In the genomic region with DNA sequence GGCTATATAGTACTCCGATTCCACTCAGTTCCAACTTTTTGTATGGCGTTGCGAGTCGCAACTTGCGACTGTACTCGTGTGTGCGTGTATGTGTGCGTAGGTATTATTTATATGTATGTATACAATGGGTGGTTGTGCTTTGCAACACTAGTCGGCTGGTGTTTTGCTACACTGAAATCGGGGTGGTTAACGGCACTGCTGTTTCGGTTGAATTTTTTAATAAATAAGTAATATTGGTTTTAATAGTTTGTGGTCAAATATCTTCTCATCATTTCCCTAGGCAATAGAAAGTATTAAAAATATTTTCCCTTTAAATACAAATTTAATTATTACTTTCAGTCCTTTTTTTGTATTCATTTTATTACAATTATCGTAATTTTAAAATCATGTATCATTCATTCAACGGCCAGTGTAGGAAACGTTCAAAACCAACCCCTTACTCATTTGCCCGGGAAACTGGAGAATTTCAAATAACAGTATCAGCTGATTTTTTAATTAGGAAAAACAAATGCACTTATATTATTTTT, we compare ENCODE assay signal across 1 fruit fly cellular context.
TF ChIP-seq lines count a peak whose summit lies in the region.

Gene CG7379 (minus strand): TSS at position 94 of the 527 bp plus-strand sequence.

TF ChIP-seq in whole organism, embryonic, 481 proteins besides CTCF, POLR2A, EP300 and RAD21 (continued from another document and continues in another):
- peak; percentile 83 for TF ChIP-seq gro (GFP tag; optimal IDR thresholded peaks at IDR 0.05; lab: Kevin White, UChicago)
- TF ChIP-seq fd3F (GFP tag; optimal IDR thresholded peaks at IDR 0.05; lab: Kevin White, UChicago): peak; percentile 67
- no peak for TF ChIP-seq nau (GFP tag; optimal IDR thresholded peaks at IDR 0.05; lab: Kevin White, UChicago)
- peak; percentile 22 for TF ChIP-seq gfzf (GFP tag; optimal IDR thresholded peaks at IDR 0.05; lab: Kevin White, UChicago)
- TF ChIP-seq CG10366 (GFP tag; IDR thresholded peaks at IDR 0.05; lab: Robert Waterston, UW): peak; percentile 73
- no peak for TF ChIP-seq CG12769 (tag; optimal IDR thresholded peaks at IDR 0.05; lab: Kevin White, UChicago)
- TF ChIP-seq dati (GFP tag; IDR thresholded peaks at IDR 0.05; lab: Robert Waterston, UW): no peak
- TF ChIP-seq lola (GFP tag; optimal IDR thresholded peaks at IDR 0.05; lab: Kevin White, UChicago): peak in 1 of 3 experiments; percentile 54
- TF ChIP-seq sens-2 (GFP tag; IDR thresholded peaks at IDR 0.05; lab: Robert Waterston, UW): no peak
- peak; percentile 94 for TF ChIP-seq zfh2 (GFP tag; optimal IDR thresholded peaks at IDR 0.05; lab: Kevin White, UChicago)
- TF ChIP-seq ab (GFP tag; optimal IDR thresholded peaks at IDR 0.05; lab: Kevin White, UChicago): peak; percentile 24
- no peak for TF ChIP-seq eve (GFP tag; optimal IDR thresholded peaks at IDR 0.05; lab: Kevin White, UChicago)
- TF ChIP-seq CG7372 (GFP tag; IDR thresholded peaks at IDR 0.05; lab: Robert Waterston, UW): peak; percentile 64; the same call in 1 of the 2 replicates
- peak; percentile 55 for TF ChIP-seq unpg (GFP tag; optimal IDR thresholded peaks at IDR 0.05; lab: Kevin White, UChicago)
- TF ChIP-seq CG15011 (GFP tag; optimal IDR thresholded peaks at IDR 0.05; lab: Kevin White, UChicago): peak; percentile 57
- peak; percentile 63 for TF ChIP-seq psq (GFP tag; optimal IDR thresholded peaks at IDR 0.05; lab: Kevin White, UChicago)
- TF ChIP-seq CG4282 (GFP tag; optimal IDR thresholded peaks at IDR 0.05; lab: Kevin White, UChicago): peak; percentile 70
- peak; percentile 62 for TF ChIP-seq CG3163 (GFP tag; optimal IDR thresholded peaks at IDR 0.05; lab: Kevin White, UChicago)
- peak; percentile 84 for TF ChIP-seq CG9817 (tag; optimal IDR thresholded peaks at IDR 0.05; lab: Kevin White, UChicago)
- TF ChIP-seq CG10654 (GFP tag; optimal IDR thresholded peaks at IDR 0.05; lab: Kevin White, UChicago): peak; percentile 82
- peak; percentile 83 for TF ChIP-seq Mad (GFP tag; optimal IDR thresholded peaks at IDR 0.05; lab: Kevin White, UChicago)
- TF ChIP-seq wdn (GFP tag; IDR thresholded peaks at IDR 0.05; lab: Robert Waterston, UW): peak; percentile 28; the same call in 1 of the 2 replicates
- peak; percentile 91 for TF ChIP-seq fu2 (GFP tag; optimal IDR thresholded peaks at IDR 0.05; lab: Kevin White, UChicago)
- TF ChIP-seq CG13123 (GFP tag; optimal IDR thresholded peaks at IDR 0.05; lab: Kevin White, UChicago): peak; percentile 51
- TF ChIP-seq klu (GFP tag; IDR thresholded peaks at IDR 0.05; lab: Robert Waterston, UW): peak; percentile 77
- TF ChIP-seq CG11504 (tag; optimal IDR thresholded peaks at IDR 0.05; lab: Kevin White, UChicago): peak; percentile 75
- no peak for TF ChIP-seq sd (tag; optimal IDR thresholded peaks at IDR 0.05; lab: Kevin White, UChicago)
- no peak for TF ChIP-seq salm (tag; optimal IDR thresholded peaks at IDR 0.05; lab: Kevin White, UChicago)
- TF ChIP-seq Fer1 (GFP tag; optimal IDR thresholded peaks at IDR 0.05; lab: Kevin White, UChicago): peak; percentile 80
- TF ChIP-seq HHEX (GFP tag; optimal IDR thresholded peaks at IDR 0.05; lab: Kevin White, UChicago): peak; percentile 85
- peak; percentile 6 for TF ChIP-seq CG15479 (GFP tag; optimal IDR thresholded peaks at IDR 0.05; lab: Kevin White, UChicago)
- TF ChIP-seq CG9797 (GFP tag; optimal IDR thresholded peaks at IDR 0.05; lab: Kevin White, UChicago): peak; percentile 49
- peak; percentile 95 for TF ChIP-seq CG12659 (GFP tag; optimal IDR thresholded peaks at IDR 0.05; lab: Kevin White, UChicago)
- peak; percentile 88 for TF ChIP-seq zfh1 (GFP tag; IDR thresholded peaks at IDR 0.05; lab: Robert Waterston, UW)
- peak; percentile 83 for TF ChIP-seq Dad (GFP tag; optimal IDR thresholded peaks at IDR 0.05; lab: Kevin White, UChicago)
- no peak for TF ChIP-seq nerfin-2 (GFP tag; IDR thresholded peaks at IDR 0.05; lab: Robert Waterston, UW; ENCODE audit: partially characterized antibody)
- TF ChIP-seq gce (GFP tag; IDR thresholded peaks at IDR 0.05; lab: Robert Waterston, UW): no peak
- no peak for TF ChIP-seq prd (optimal IDR thresholded peaks at IDR 0.05; lab: Kevin White, UChicago)
- peak; percentile 74 for TF ChIP-seq prd (GFP tag; IDR thresholded peaks at IDR 0.05; lab: Robert Waterston, UW)
- TF ChIP-seq CG2875 (GFP tag; optimal IDR thresholded peaks at IDR 0.05; lab: Kevin White, UChicago): peak; percentile 51
- peak; percentile 50 for TF ChIP-seq CG12299 (tag; optimal IDR thresholded peaks at IDR 0.05; lab: Kevin White, UChicago)
- TF ChIP-seq gcm2 (GFP tag; optimal IDR thresholded peaks at IDR 0.05; lab: Kevin White, UChicago): peak; percentile 44
- no peak for TF ChIP-seq pita (GFP tag; optimal IDR thresholded peaks at IDR 0.05; lab: Kevin White, UChicago)
- peak; percentile 84 for TF ChIP-seq CG18476 (GFP tag; optimal IDR thresholded peaks at IDR 0.05; lab: Kevin White, UChicago)
- TF ChIP-seq CG3726 (GFP tag; IDR thresholded peaks at IDR 0.05; lab: Robert Waterston, UW): no peak
- TF ChIP-seq CG7987 (GFP tag; optimal IDR thresholded peaks at IDR 0.05; lab: Kevin White, UChicago): peak; percentile 84
- no peak for TF ChIP-seq Stat92E (GFP tag; optimal IDR thresholded peaks at IDR 0.05; lab: Kevin White, UChicago)
- TF ChIP-seq CG1603 (tag; optimal IDR thresholded peaks at IDR 0.05; lab: Kevin White, UChicago): peak; percentile 51
- TF ChIP-seq Hmx (GFP tag; optimal IDR thresholded peaks at IDR 0.05; lab: Kevin White, UChicago): peak; percentile 47
- peak; percentile 60 for TF ChIP-seq Ssrp (tag; optimal IDR thresholded peaks at IDR 0.05; lab: Kevin White, UChicago)
- peak; percentile 94 for TF ChIP-seq ken (GFP tag; IDR thresholded peaks at IDR 0.05; lab: Robert Waterston, UW)
- TF ChIP-seq CG14050 (GFP tag; IDR thresholded peaks at IDR 0.05; lab: Robert Waterston, UW): peak; percentile 36; the same call in 1 of the 3 replicates
- TF ChIP-seq CG4328 (GFP tag; optimal IDR thresholded peaks at IDR 0.05; lab: Kevin White, UChicago): peak; percentile 74
- no peak for TF ChIP-seq Lpt (GFP tag; optimal IDR thresholded peaks at IDR 0.05; lab: Kevin White, UChicago)
- no peak for TF ChIP-seq cad (GFP tag; optimal IDR thresholded peaks at IDR 0.05; lab: Kevin White, UChicago)
- peak; percentile 67 for TF ChIP-seq CG18262 (tag; optimal IDR thresholded peaks at IDR 0.05; lab: Kevin White, UChicago)
- TF ChIP-seq Doc3 (GFP tag; IDR thresholded peaks at IDR 0.05; lab: Robert Waterston, UW; ENCODE audit: partially characterized antibody): no peak
- TF ChIP-seq CG6689 (GFP tag; IDR thresholded peaks at IDR 0.05; lab: Robert Waterston, UW): peak; percentile 60
- peak; percentile 57 for TF ChIP-seq CG8478 (optimal IDR thresholded peaks at IDR 0.05; lab: Kevin White, UChicago)
- no peak for TF ChIP-seq pan (optimal IDR thresholded peaks at IDR 0.05; lab: Kevin White, UChicago)
- peak in 1 of 2 experiments; percentile 56 for TF ChIP-seq pan (GFP tag; optimal IDR thresholded peaks at IDR 0.05 in 1 of 2, IDR thresholded peaks at IDR 0.05 in 1 of 2)
- TF ChIP-seq CG31388 (GFP tag; optimal IDR thresholded peaks at IDR 0.05; lab: Kevin White, UChicago): peak; percentile 75
- peak; percentile 71 for TF ChIP-seq Bdp1 (GFP tag; optimal IDR thresholded peaks at IDR 0.05; lab: Kevin White, UChicago)
- peak; percentile 59 for TF ChIP-seq CG10979 (tag; optimal IDR thresholded peaks at IDR 0.05; lab: Kevin White, UChicago)
- peak; percentile 29 for TF ChIP-seq Hey (tag; optimal IDR thresholded peaks at IDR 0.05; lab: Kevin White, UChicago)
- TF ChIP-seq bsh (GFP tag; optimal IDR thresholded peaks at IDR 0.05; lab: Kevin White, UChicago): peak; percentile 43 to 60
- peak; percentile 97 for TF ChIP-seq sob (GFP tag; IDR thresholded peaks at IDR 0.05; lab: Robert Waterston, UW)
- TF ChIP-seq CG11696 (GFP tag; IDR thresholded peaks at IDR 0.05; lab: Robert Waterston, UW): no peak
- TF ChIP-seq CG15514 (GFP tag; optimal IDR thresholded peaks at IDR 0.05; lab: Kevin White, UChicago): peak; percentile 85
- TF ChIP-seq rib (GFP tag; IDR thresholded peaks at IDR 0.05; lab: Robert Waterston, UW): peak; percentile 78
- TF ChIP-seq pfk (GFP tag; optimal IDR thresholded peaks at IDR 0.05; lab: Kevin White, UChicago): peak; percentile 51
- TF ChIP-seq Mes4 (GFP tag; optimal IDR thresholded peaks at IDR 0.05; lab: Kevin White, UChicago): peak; percentile 16
- TF ChIP-seq sqz (GFP tag; optimal IDR thresholded peaks at IDR 0.05; lab: Kevin White, UChicago): peak; percentile 50
- peak; percentile 82 for TF ChIP-seq CG9609 (GFP tag; optimal IDR thresholded peaks at IDR 0.05; lab: Kevin White, UChicago)
- TF ChIP-seq ato (GFP tag; IDR thresholded peaks at IDR 0.05; lab: Robert Waterston, UW; ENCODE audit: partially characterized antibody): no peak
- peak; percentile 89 for TF ChIP-seq CG17802 (tag; optimal IDR thresholded peaks at IDR 0.05; lab: Kevin White, UChicago)
- no peak for TF ChIP-seq sima (GFP tag; optimal IDR thresholded peaks at IDR 0.05; lab: Kevin White, UChicago)
- TF ChIP-seq chm (GFP tag; IDR thresholded peaks at IDR 0.05; lab: Robert Waterston, UW): no peak; the same call in 1 of the 2 replicates
- peak; percentile 70 for TF ChIP-seq D19B (GFP tag; optimal IDR thresholded peaks at IDR 0.05; lab: Kevin White, UChicago)
- TF ChIP-seq CG17359 (tag; optimal IDR thresholded peaks at IDR 0.05; lab: Kevin White, UChicago): peak; percentile 73
- no peak for TF ChIP-seq CG6813 (GFP tag; optimal IDR thresholded peaks at IDR 0.05; lab: Kevin White, UChicago)
- no peak for TF ChIP-seq z (GFP tag; IDR thresholded peaks at IDR 0.05; lab: Robert Waterston, UW)
- TF ChIP-seq Scr (GFP tag; IDR thresholded peaks at IDR 0.05; lab: Robert Waterston, UW; ENCODE audit: partially characterized antibody): 0 out of 2 replicates have a peak, but pooled peaks have one; percentile 11
- TF ChIP-seq Elba2 (GFP tag; optimal IDR thresholded peaks at IDR 0.05; lab: Kevin White, UChicago): peak; percentile 69
- peak; percentile 81 for TF ChIP-seq lmd (GFP tag; IDR thresholded peaks at IDR 0.05; lab: Robert Waterston, UW)
- TF ChIP-seq CG7556 (GFP tag; optimal IDR thresholded peaks at IDR 0.05; lab: Kevin White, UChicago): peak; percentile 88
- peak; percentile 30; the same call in 1 of the 4 replicates for TF ChIP-seq Dll (GFP tag; IDR thresholded peaks at IDR 0.05; lab: Robert Waterston, UW; ENCODE audit: partially characterized antibody)
- no peak for TF ChIP-seq crol (GFP tag; IDR thresholded peaks at IDR 0.05; lab: Robert Waterston, UW)
- TF ChIP-seq exex (tag; optimal IDR thresholded peaks at IDR 0.05; lab: Kevin White, UChicago): peak; percentile 62
- TF ChIP-seq CrebB (tag; optimal IDR thresholded peaks at IDR 0.05; lab: Kevin White, UChicago): peak; percentile 54
- peak; percentile 56 for TF ChIP-seq CG6272 (GFP tag; IDR thresholded peaks at IDR 0.05; lab: Robert Waterston, UW)
- TF ChIP-seq ro (GFP tag; IDR thresholded peaks at IDR 0.05; lab: Robert Waterston, UW): peak; percentile 36; the same call in 1 of the 2 replicates
- peak; percentile 42 for TF ChIP-seq D19A (tag; optimal IDR thresholded peaks at IDR 0.05; lab: Kevin White, UChicago)
- no peak for TF ChIP-seq Trl (optimal IDR thresholded peaks at IDR 0.05; lab: Kevin White, UChicago)
- peak; percentile 80 for TF ChIP-seq Trl (GFP tag; optimal IDR thresholded peaks at IDR 0.05; lab: Kevin White, UChicago)
- TF ChIP-seq row (GFP tag; IDR thresholded peaks at IDR 0.05; lab: Robert Waterston, UW): peak; percentile 69
- peak; percentile 76 for TF ChIP-seq H2.0 (GFP tag; IDR thresholded peaks at IDR 0.05; lab: Robert Waterston, UW)
- peak; percentile 71 for TF ChIP-seq CG17829 (tag; optimal IDR thresholded peaks at IDR 0.05; lab: Kevin White, UChicago)
- TF ChIP-seq Ets65A (GFP tag; lab: Kevin White, UChicago): peak; percentile 99
- TF ChIP-seq CG2202 (tag; optimal IDR thresholded peaks at IDR 0.05; lab: Kevin White, UChicago): peak; percentile 45
- TF ChIP-seq amos (GFP tag; IDR thresholded peaks at IDR 0.05; lab: Robert Waterston, UW; ENCODE audit: partially characterized antibody): no peak
- peak; percentile 76 for TF ChIP-seq CG10431 (GFP tag; optimal IDR thresholded peaks at IDR 0.05; lab: Kevin White, UChicago)
- TF ChIP-seq CG11695 (GFP tag; IDR thresholded peaks at IDR 0.05; lab: Robert Waterston, UW): no peak
- TF ChIP-seq nerfin-1 (tag; optimal IDR thresholded peaks at IDR 0.05; lab: Kevin White, UChicago): peak; percentile 71
- TF ChIP-seq Sry-β (GFP tag; optimal IDR thresholded peaks at IDR 0.05; lab: Kevin White, UChicago): no peak
- peak; percentile 48 for TF ChIP-seq hkb (optimal IDR thresholded peaks at IDR 0.05; lab: Kevin White, UChicago)
- TF ChIP-seq hkb (GFP tag; IDR thresholded peaks at IDR 0.05; lab: Robert Waterston, UW): peak; percentile 54
- TF ChIP-seq CG31224 (GFP tag; IDR thresholded peaks at IDR 0.05; lab: Robert Waterston, UW): peak; percentile 67
- TF ChIP-seq Adf1 (GFP tag; IDR thresholded peaks at IDR 0.05; lab: Robert Waterston, UW): peak; percentile 22; the same call in 1 of the 2 replicates
- TF ChIP-seq dpn (GFP tag; optimal IDR thresholded peaks at IDR 0.05; lab: Kevin White, UChicago): peak; percentile 91 to 93
- peak; percentile 68 for TF ChIP-seq seq (GFP tag; IDR thresholded peaks at IDR 0.05; lab: Robert Waterston, UW)
- peak; percentile 79 for TF ChIP-seq nom (GFP tag; optimal IDR thresholded peaks at IDR 0.05; lab: Kevin White, UChicago)
- TF ChIP-seq ssp (GFP tag; IDR thresholded peaks at IDR 0.05; lab: Robert Waterston, UW): peak; percentile 80
- TF ChIP-seq NFAT (GFP tag; IDR thresholded peaks at IDR 0.05; lab: Robert Waterston, UW): peak; percentile 93
- peak; percentile 35; the same call in 1 of the 2 replicates for TF ChIP-seq wor (GFP tag; IDR thresholded peaks at IDR 0.05; lab: Robert Waterston, UW)
- peak; percentile 71 for TF ChIP-seq eyg (GFP tag; optimal IDR thresholded peaks at IDR 0.05; lab: Kevin White, UChicago)
- no peak for TF ChIP-seq Oaz (GFP tag; IDR thresholded peaks at IDR 0.05; lab: Robert Waterston, UW)
- peak; percentile 77 for TF ChIP-seq pum (GFP tag; optimal IDR thresholded peaks at IDR 0.05; lab: Kevin White, UChicago)
- TF ChIP-seq Dfd (GFP tag; optimal IDR thresholded peaks at IDR 0.05; lab: Kevin White, UChicago): no peak
- no peak for TF ChIP-seq CG16813 (GFP tag; IDR thresholded peaks at IDR 0.05; lab: Robert Waterston, UW; ENCODE audit: partially characterized antibody)
- no peak for TF ChIP-seq wek (GFP tag; optimal IDR thresholded peaks at IDR 0.05; lab: Kevin White, UChicago)
- TF ChIP-seq Neu2 (GFP tag; optimal IDR thresholded peaks at IDR 0.05; lab: Kevin White, UChicago; ENCODE audit: borderline replicate concordance): no peak
- peak; percentile 87 for TF ChIP-seq CG32532 (GFP tag; IDR thresholded peaks at IDR 0.05; lab: Robert Waterston, UW)
- TF ChIP-seq CG18764 (GFP tag; optimal IDR thresholded peaks at IDR 0.05; lab: Kevin White, UChicago): peak; percentile 78
